Fruit fly (Drosophila melanogaster): ENCODE measurements around the gene CG32500.

DNA sequence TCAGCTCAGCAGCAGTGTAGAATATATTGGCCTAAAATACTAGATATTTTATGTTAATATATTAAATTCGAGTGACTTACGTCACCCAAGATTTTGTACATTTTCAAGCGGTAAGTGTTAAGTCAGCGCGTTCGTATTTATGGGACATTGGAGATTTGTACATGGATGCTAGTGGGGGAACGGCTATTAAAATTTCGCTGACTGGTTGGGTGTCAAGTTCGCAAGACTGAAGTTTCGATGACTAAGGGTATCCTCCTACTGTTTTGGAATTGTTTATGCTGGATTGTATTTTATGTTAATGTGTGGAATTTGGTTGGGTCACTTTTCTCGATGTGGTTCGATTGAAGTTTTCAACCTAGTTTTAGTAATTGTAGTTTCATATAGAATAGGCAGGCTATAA is 8.7 kb upstream of the CG32500 start:
- TF ChIP-seq psq (optimal IDR thresholded peaks at IDR 0.05), result no peak
- TF ChIP-seq EcR (GFP tag; optimal IDR thresholded peaks at IDR 0.05), result no peak
- TF ChIP-seq usp (GFP tag; optimal IDR thresholded peaks at IDR 0.05), result no peak
- TF ChIP-seq CG8478 (optimal IDR thresholded peaks at IDR 0.05), result no peak
- TF ChIP-seq Dll (optimal IDR thresholded peaks at IDR 0.05), result no peak

All from whole organism.